Fruit fly (Drosophila melanogaster) whole organism, embryonic: ENCODE results near the gene Vps2.

Experiments used
- BEAF-32 ChIP-seq: fragments of 200-800 bp; sonication (Bioruptor generic); optimal IDR thresholded peaks from 3 replicates; lab custom pipeline; 2017; ENCODE audit warnings: missing biosample characterization, missing genetic modification characterization, mild to moderate bottlenecking, moderate library complexity, missing genetic modification reagents
- Bgb ChIP-seq: fragments of 200-800 bp; sonication (Bioruptor generic); IDR thresholded peaks from 2 replicates; pipeline ENCODE4 v1.3.6; 2022; ENCODE audit warnings: missing biosample characterization, missing genetic modification characterization; ENCODE audit not compliant: partially characterized antibody
- Bteb2 ChIP-seq: fragments of 200-800 bp; sonication (Bioruptor generic); optimal IDR thresholded peaks from 2 replicates; lab custom pipeline; 2016; ENCODE audit warnings: missing biosample characterization, missing genetic modification characterization
- CG10267 ChIP-seq: fragments of 200-800 bp; sonication (Bioruptor generic); optimal IDR thresholded peaks from 2 replicates; lab custom pipeline; 2018; ENCODE audit warnings: missing biosample characterization, mild to moderate bottlenecking, missing genetic modification characterization, moderate library complexity
- CG10543 ChIP-seq: fragments of 200-800 bp; sonication (Bioruptor generic); optimal IDR thresholded peaks from 3 replicates; lab custom pipeline; 2017; ENCODE audit warnings: missing biosample characterization, mild to moderate bottlenecking, missing genetic modification characterization, moderate library complexity
- CG10565 ChIP-seq: fragments of 200-800 bp; sonication (Bioruptor generic); optimal IDR thresholded peaks from 3 replicates; lab custom pipeline; 2016; ENCODE audit warnings: missing biosample characterization, mild to moderate bottlenecking, missing genetic modification characterization
- CG11504 ChIP-seq: fragments of 200-800 bp; sonication (Bioruptor generic); optimal IDR thresholded peaks from 3 replicates; lab custom pipeline; 2019; ENCODE audit warnings: missing biosample characterization, mild to moderate bottlenecking, missing genetic modification characterization, moderate library complexity
- CG1233 ChIP-seq: fragments of 200-800 bp; sonication (Bioruptor generic); optimal IDR thresholded peaks from 4 replicates; lab custom pipeline; 2018; ENCODE audit warnings: missing biosample characterization, mild to moderate bottlenecking, missing genetic modification characterization
- CG12391 ChIP-seq: fragments of 200-800 bp; sonication (Bioruptor generic); optimal IDR thresholded peaks from 3 replicates; lab custom pipeline; 2018; ENCODE audit warnings: missing biosample characterization, mild to moderate bottlenecking, missing genetic modification characterization, moderate library complexity
- CG15073 ChIP-seq: fragments of 200-800 bp; sonication (Bioruptor generic); optimal IDR thresholded peaks from 2 replicates; lab custom pipeline; 2016; ENCODE audit warnings: missing biosample characterization, missing genetic modification characterization
- CG1529 ChIP-seq: fragments of 200-800 bp; sonication (Bioruptor generic); optimal IDR thresholded peaks from 3 replicates; lab custom pipeline; 2018; ENCODE audit warnings: missing biosample characterization, missing genetic modification characterization
- CG15696 ChIP-seq: fragments of 200-800 bp; sonication (Bioruptor generic); optimal IDR thresholded peaks from 2 replicates; lab custom pipeline; 2019; ENCODE audit warnings: missing biosample characterization, mild to moderate bottlenecking, missing genetic modification characterization, moderate library complexity
- CG1832 ChIP-seq: fragments of 200-800 bp; sonication (Bioruptor generic); optimal IDR thresholded peaks from 2 replicates; lab custom pipeline; 2017; ENCODE audit warnings: missing biosample characterization, mild to moderate bottlenecking, missing genetic modification characterization, inconsistent platforms
- CG18599 ChIP-seq: fragments of 200-800 bp; sonication (Bioruptor generic); optimal IDR thresholded peaks from 3 replicates; lab custom pipeline; 2017; ENCODE audit warnings: missing biosample characterization, missing genetic modification characterization, mild to moderate bottlenecking, moderate library complexity, missing genetic modification reagents
- CG2889 ChIP-seq: fragments of 200-800 bp; sonication (Bioruptor generic); IDR thresholded peaks from 3 replicates; pipeline ENCODE4 v1.3.6; 2022; ENCODE audit warnings: missing biosample characterization, missing genetic modification characterization
- CG31388 ChIP-seq: fragments of 200-800 bp; sonication (Bioruptor generic); optimal IDR thresholded peaks from 2 replicates; lab custom pipeline; 2016; ENCODE audit warnings: missing biosample characterization, missing genetic modification characterization
- CG3726 ChIP-seq: fragments of 200-800 bp; sonication (Bioruptor generic); IDR thresholded peaks from 3 replicates; pipeline ENCODE4, ENCODE4 v1.3.6; 2022; ENCODE audit warnings: missing biosample characterization, missing genetic modification characterization
- CG4360 ChIP-seq: fragments of 200-800 bp; sonication (Bioruptor generic); IDR thresholded peaks from 2 replicates; pipeline ENCODE4 v1.3.6; 2022; ENCODE audit warnings: missing biosample characterization, missing genetic modification characterization
- CG5953 ChIP-seq: fragments of 200-800 bp; sonication (Bioruptor generic); IDR thresholded peaks from 2 replicates; pipeline ENCODE4 v1.3.6; 2022; ENCODE audit warnings: missing biosample characterization, missing genetic modification characterization
- CG6272 ChIP-seq: fragments of 200-800 bp; sonication (Bioruptor generic); IDR thresholded peaks from 2 replicates; pipeline ENCODE4 v1.3.6; 2022; ENCODE audit warnings: missing biosample characterization, missing genetic modification characterization
- CG6765 ChIP-seq: fragments of 200-800 bp; sonication (Bioruptor generic); optimal IDR thresholded peaks from 3 replicates; lab custom pipeline; 2017; ENCODE audit warnings: missing biosample characterization, mild to moderate bottlenecking, missing genetic modification characterization
- CG7556 ChIP-seq: fragments of 200-800 bp; sonication (Bioruptor generic); optimal IDR thresholded peaks from 2 replicates; lab custom pipeline; 2017; ENCODE audit warnings: missing biosample characterization, mild to moderate bottlenecking, missing genetic modification characterization
- CG7786 ChIP-seq: fragments of 200-800 bp; sonication (Bioruptor generic); optimal IDR thresholded peaks from 2 replicates; lab custom pipeline; 2016; ENCODE audit warnings: missing biosample characterization, missing genetic modification characterization
- CG7963 ChIP-seq: fragments of 200-800 bp; sonication (Bioruptor generic); IDR thresholded peaks from 3 replicates; pipeline ENCODE4 v1.3.6; 2022; ENCODE audit warnings: missing biosample characterization, missing genetic modification characterization; ENCODE audit not compliant: partially characterized antibody
- CG8290 ChIP-seq, 3 experiments: fragments of 200-800 bp; sonication (Bioruptor generic); optimal IDR thresholded peaks; 2 replicates each; lab custom pipeline; 2016 to 2019; ENCODE audit warnings: missing biosample characterization in 3 of 3, missing genetic modification characterization in 3 of 3, mild to moderate bottlenecking in 2 of 3, moderate library complexity in 1 of 3
- CG9437 ChIP-seq: fragments of 200-800 bp; sonication (Bioruptor generic); optimal IDR thresholded peaks from 2 replicates; lab custom pipeline; 2018; ENCODE audit warnings: missing biosample characterization, mild to moderate bottlenecking, missing genetic modification characterization
- Chrac-16 ChIP-seq: fragments of 200-800 bp; sonication (Bioruptor generic); optimal IDR thresholded peaks from 3 replicates; lab custom pipeline; 2016; ENCODE audit warnings: missing biosample characterization, missing genetic modification characterization
- Hsf ChIP-seq: fragments of 200-800 bp; sonication (Bioruptor generic); optimal IDR thresholded peaks from 3 replicates; lab custom pipeline; 2016; ENCODE audit warnings: missing biosample characterization, missing genetic modification characterization
- Kr ChIP-seq: fragments of 200-800 bp; sonication (Bioruptor generic); optimal IDR thresholded peaks from 2 replicates; lab custom pipeline; 2017; ENCODE audit warnings: missing biosample characterization, mild to moderate bottlenecking, missing genetic modification characterization
- Max ChIP-seq: fragments of 200-800 bp; sonication (Bioruptor generic); optimal IDR thresholded peaks from 2 replicates; lab custom pipeline; 2016; ENCODE audit warnings: missing biosample characterization, mild to moderate bottlenecking, missing genetic modification characterization
- Mes4 ChIP-seq: fragments of 200-800 bp; sonication (Bioruptor generic); optimal IDR thresholded peaks from 2 replicates; lab custom pipeline; 2016; ENCODE audit warnings: missing biosample characterization, missing genetic modification characterization
- Ravus ChIP-seq: fragments of 200-800 bp; sonication (Bioruptor generic); IDR thresholded peaks from 2 replicates; pipeline ENCODE4 v1.3.6; 2022; ENCODE audit warnings: missing biosample characterization, missing genetic modification characterization
- Rx ChIP-seq: fragments of 200-800 bp; sonication (Bioruptor generic); IDR thresholded peaks from 2 replicates; pipeline ENCODE4 v1.3.6; 2022; ENCODE audit warnings: missing biosample characterization, missing genetic modification characterization
- Ssrp ChIP-seq: fragments of 200-800 bp; sonication (Bioruptor generic); optimal IDR thresholded peaks from 2 replicates; lab custom pipeline; 2018; ENCODE audit warnings: missing biosample characterization, mild to moderate bottlenecking, missing genetic modification characterization, moderate library complexity
- TFAM ChIP-seq: fragments of 200-800 bp; sonication (Bioruptor generic); optimal IDR thresholded peaks from 2 replicates; lab custom pipeline; 2017; ENCODE audit warnings: missing biosample characterization, missing genetic modification characterization, inconsistent platforms
- ash1 ChIP-seq: fragments of 200-800 bp; sonication (Bioruptor generic); optimal IDR thresholded peaks from 2 replicates; lab custom pipeline; 2018; ENCODE audit warnings: missing biosample characterization, mild to moderate bottlenecking, missing genetic modification characterization
- grn ChIP-seq: fragments of 200-800 bp; sonication (Bioruptor generic); optimal IDR thresholded peaks from 3 replicates; lab custom pipeline; 2017; ENCODE audit warnings: missing biosample characterization, missing genetic modification characterization
- gsb-n ChIP-seq: fragments of 200-800 bp; sonication (Bioruptor generic); optimal IDR thresholded peaks from 3 replicates; lab custom pipeline; 2018; ENCODE audit warnings: missing biosample characterization, mild to moderate bottlenecking, missing genetic modification characterization
- ham ChIP-seq: fragments of 200-800 bp; sonication (Bioruptor generic); IDR thresholded peaks from 2 replicates; pipeline ENCODE4 v1.3.6; 2022; ENCODE audit warnings: missing biosample characterization, missing genetic modification characterization
- hth ChIP-seq: fragments of >200 bp; optimal IDR thresholded peaks from 2 replicates; lab custom pipeline; 2017; ENCODE audit warnings: inconsistent platforms
- kah ChIP-seq: fragments of 200-800 bp; sonication (Bioruptor generic); optimal IDR thresholded peaks from 2 replicates; lab custom pipeline; 2018; ENCODE audit warnings: missing biosample characterization, mild to moderate bottlenecking, missing genetic modification characterization
- knrl ChIP-seq: fragments of 200-800 bp; sonication (Bioruptor generic); IDR thresholded peaks from 3 replicates; pipeline ENCODE4 v1.3.6; 2022; ENCODE audit warnings: missing biosample characterization, missing genetic modification characterization; ENCODE audit not compliant: partially characterized antibody
- onecut ChIP-seq: fragments of 200-800 bp; sonication (Bioruptor generic); IDR thresholded peaks from 2 replicates; pipeline ENCODE4 v1.3.6; 2022; ENCODE audit warnings: missing biosample characterization, missing genetic modification characterization
- phol ChIP-seq: fragments of 200-800 bp; sonication (Bioruptor generic); optimal IDR thresholded peaks from 3 replicates; lab custom pipeline; 2018; ENCODE audit warnings: missing biosample characterization, mild to moderate bottlenecking, missing genetic modification characterization, moderate library complexity
- pros ChIP-seq: fragments of 200-800 bp; sonication (Bioruptor generic); optimal IDR thresholded peaks from 3 replicates; lab custom pipeline; 2019; ENCODE audit warnings: missing biosample characterization, mild to moderate bottlenecking, missing genetic modification characterization, moderate library complexity
- repo ChIP-seq: fragments of 200-800 bp; sonication (Bioruptor generic); optimal IDR thresholded peaks from 2 replicates; lab custom pipeline; 2016; ENCODE audit warnings: missing biosample characterization, missing genetic modification characterization
- row ChIP-seq: fragments of 200-800 bp; sonication (Bioruptor generic); IDR thresholded peaks from 3 replicates; pipeline ENCODE4 v1.3.6; 2022; ENCODE audit warnings: missing biosample characterization, missing genetic modification characterization
- slbo ChIP-seq: fragments of 200-800 bp; sonication (Bioruptor generic); IDR thresholded peaks from 2 replicates; pipeline ENCODE4 v1.3.6; 2022; ENCODE audit warnings: missing biosample characterization, missing genetic modification characterization
- slp2 ChIP-seq: fragments of 200-800 bp; sonication (Bioruptor generic); optimal IDR thresholded peaks from 2 replicates; lab custom pipeline; 2016; ENCODE audit warnings: missing biosample characterization, missing genetic modification characterization
- vvl ChIP-seq: fragments of 200-800 bp; sonication (Bioruptor generic); IDR thresholded peaks from 2 replicates; pipeline ENCODE4 v1.3.6; 2022; ENCODE audit warnings: missing biosample characterization, missing genetic modification characterization

The Vps2 gene

DNA sequence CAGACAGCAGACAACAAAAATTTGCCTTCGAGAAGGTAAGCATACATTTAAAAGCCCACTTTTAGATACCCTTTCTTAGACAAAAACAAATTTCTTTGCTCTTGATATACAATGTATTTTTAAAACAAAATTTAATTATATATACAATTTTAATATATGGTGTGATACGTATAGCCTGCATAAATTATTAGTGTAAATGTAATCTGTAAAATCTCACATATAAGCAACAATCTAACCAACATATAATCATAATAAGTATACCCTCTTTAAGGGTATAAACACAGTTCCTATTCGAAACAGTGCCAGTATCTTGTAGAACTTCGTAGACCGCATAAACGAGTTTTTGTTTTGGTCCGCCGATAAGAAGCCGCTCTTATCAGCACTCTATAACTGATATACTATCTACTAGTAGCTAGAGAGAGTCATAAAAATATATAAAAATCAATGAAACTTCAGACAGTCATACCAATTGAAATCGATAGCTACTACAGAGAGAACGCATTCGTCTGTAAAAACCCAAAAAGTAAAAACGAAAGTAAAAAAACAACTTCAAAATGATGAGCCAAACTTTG lies 38.3 kb upstream of the Vps2 start, which contains the start of gene Kaz-m1 (continued):
- TF ChIP-seq CG8290 (GFP tag; optimal IDR thresholded peaks at IDR 0.05; lab: Kevin White, UChicago) (no peak), CG8290 (tag; optimal IDR thresholded peaks at IDR 0.05; lab: Kevin White, UChicago) (no peak), CG6272 (no peak), Ssrp (tag; lab: Kevin White, UChicago) (peak; percentile 57), Kr (GFP tag; lab: Kevin White, UChicago) (no peak), CG7786 (GFP tag; lab: Kevin White, UChicago) (no peak), CG1233 (GFP tag; lab: Kevin White, UChicago) (peak; percentile 16), kah (GFP tag; lab: Kevin White, UChicago) (peak; percentile 18), CG1832 (no peak), CG15696 (tag; lab: Kevin White, UChicago) (peak; percentile 51), phol (tag; lab: Kevin White, UChicago) (peak; percentile 73), row (GFP tag; lab: Robert Waterston, UW) (peak; percentile 87), slp2 (GFP tag; lab: Kevin White, UChicago) (no peak), onecut (no peak), CG12391 (tag; lab: Kevin White, UChicago) (peak; percentile 69), grn (GFP tag; lab: Kevin White, UChicago) (peak; percentile 67), CG6765 (GFP tag; lab: Kevin White, UChicago) (peak; percentile 1), Mes4 (GFP tag; lab: Kevin White, UChicago) (no peak), CG2889 (no peak), Max (GFP tag; lab: Kevin White, UChicago) (no peak), CG10543 (no peak), Chrac-16 (GFP tag; lab: Kevin White, UChicago) (no peak), CG18599 (GFP tag; lab: Kevin White, UChicago) (peak; percentile 54), CG7963 (no peak), CG7556 (GFP tag; lab: Kevin White, UChicago) (peak; percentile 53), CG4360 (no peak), Ravus (GFP tag; lab: Robert Waterston, UW) (no peak), CG11504 (tag; lab: Kevin White, UChicago) (peak; percentile 72), CG10267 (tag; lab: Kevin White, UChicago) (peak; percentile 66), Rx (no peak), Hsf (no peak), CG3726 (GFP tag; lab: Robert Waterston, UW) (no peak), CG9437 (GFP tag; lab: Kevin White, UChicago) (peak; percentile 42), CG15073 (GFP tag; lab: Kevin White, UChicago) (no peak), CG31388 (GFP tag; lab: Kevin White, UChicago) (no peak), ham (GFP tag; lab: Robert Waterston, UW) (no peak), CG1529 (GFP tag; lab: Kevin White, UChicago) (peak; percentile 33), CG5953 (GFP tag; lab: Robert Waterston, UW) (no peak), ash1 (GFP tag; lab: Kevin White, UChicago) (no peak), repo (GFP tag; lab: Kevin White, UChicago) (no peak), knrl (GFP tag; lab: Robert Waterston, UW) (no peak), TFAM (GFP tag; lab: Kevin White, UChicago) (no peak), hth (lab: Kevin White, UChicago) (no peak), pros (no peak), gsb-n (tag; lab: Kevin White, UChicago) (peak; percentile 57), slbo (GFP tag; lab: Robert Waterston, UW) (peak; percentile 50; the same call in 1 of the 2 replicates), Bgb (GFP tag; lab: Robert Waterston, UW) (no peak), BEAF-32 (GFP tag; lab: Kevin White, UChicago) (no peak), vvl (GFP tag; lab: Robert Waterston, UW) (peak; percentile 53; the same call in 1 of the 2 replicates), CG10565 (GFP tag; lab: Kevin White, UChicago) (no peak), Bteb2 (GFP tag; lab: Kevin White, UChicago) (no peak)
